Fruit fly (Drosophila melanogaster) whole organism, embryonic: ENCODE measurements around the gene CG14406.

ENCODE experiments used
- BEAF-32 ChIP-seq: fragments of 200-800 bp; sonication (Bioruptor generic); optimal IDR thresholded peaks from 3 replicates; lab custom pipeline; 2017; ENCODE audit warnings: missing biosample characterization, missing genetic modification characterization, mild to moderate bottlenecking, moderate library complexity, missing genetic modification reagents
- CG10979 ChIP-seq: fragments of 200-800 bp; sonication (Bioruptor generic); optimal IDR thresholded peaks from 2 replicates; lab custom pipeline; 2018; ENCODE audit warnings: missing biosample characterization, mild to moderate bottlenecking, missing genetic modification characterization, moderate library complexity
- CG11504 ChIP-seq: fragments of 200-800 bp; sonication (Bioruptor generic); optimal IDR thresholded peaks from 3 replicates; lab custom pipeline; 2019; ENCODE audit warnings: missing biosample characterization, mild to moderate bottlenecking, missing genetic modification characterization, moderate library complexity
- CG12299 ChIP-seq: fragments of 200-800 bp; sonication (Bioruptor generic); optimal IDR thresholded peaks from 2 replicates; lab custom pipeline; 2018; ENCODE audit warnings: missing biosample characterization, mild to moderate bottlenecking, missing genetic modification characterization
- CG12659 ChIP-seq: fragments of 200-800 bp; sonication (Bioruptor generic); optimal IDR thresholded peaks from 3 replicates; lab custom pipeline; 2017; ENCODE audit warnings: mild to moderate bottlenecking, missing biosample characterization, missing genetic modification reagents, missing genetic modification characterization
- CG13424 ChIP-seq: fragments of 200-800 bp; sonication (Bioruptor generic); optimal IDR thresholded peaks from 2 replicates; lab custom pipeline; 2019; ENCODE audit warnings: missing biosample characterization, mild to moderate bottlenecking, missing genetic modification characterization, moderate library complexity
- CG13894 ChIP-seq: fragments of 200-800 bp; sonication (Bioruptor generic); optimal IDR thresholded peaks from 3 replicates; lab custom pipeline; 2018; ENCODE audit warnings: missing biosample characterization, mild to moderate bottlenecking, missing genetic modification characterization, moderate library complexity
- CG1602 ChIP-seq: fragments of 200-800 bp; sonication (Bioruptor generic); optimal IDR thresholded peaks from 3 replicates; lab custom pipeline; 2016; ENCODE audit warnings: missing biosample characterization, missing genetic modification characterization
- CG17328 ChIP-seq: fragments of 200-800 bp; sonication (Bioruptor generic); IDR thresholded peaks from 2 replicates; pipeline ENCODE4 v1.3.6; 2022; ENCODE audit warnings: missing biosample characterization, missing genetic modification characterization
- CG31224 ChIP-seq: fragments of 200-800 bp; sonication (Bioruptor generic); IDR thresholded peaks from 2 replicates; pipeline ENCODE4 v1.3.6; 2022; ENCODE audit warnings: missing biosample characterization, missing genetic modification characterization
- CG31441 ChIP-seq: fragments of 200-800 bp; sonication (Bioruptor generic); IDR thresholded peaks from 2 replicates; pipeline ENCODE4 v1.3.6; 2022; ENCODE audit warnings: missing biosample characterization, missing genetic modification characterization
- CG4328 ChIP-seq: fragments of 200-800 bp; sonication (Bioruptor generic); optimal IDR thresholded peaks from 3 replicates; lab custom pipeline; 2017; ENCODE audit warnings: missing biosample characterization, missing genetic modification reagents, missing genetic modification characterization
- CG4360 ChIP-seq: fragments of 200-800 bp; sonication (Bioruptor generic); IDR thresholded peaks from 2 replicates; pipeline ENCODE4 v1.3.6; 2022; ENCODE audit warnings: missing biosample characterization, missing genetic modification characterization
- CG4404 ChIP-seq: fragments of 200-800 bp; sonication (Bioruptor generic); IDR thresholded peaks from 2 replicates; pipeline ENCODE4 v1.3.6; 2022; ENCODE audit warnings: missing biosample characterization, missing genetic modification characterization
- CG6654 ChIP-seq: fragments of 200-800 bp; sonication (Bioruptor generic); optimal IDR thresholded peaks from 2 replicates; lab custom pipeline; 2017; ENCODE audit warnings: missing biosample characterization, mild to moderate bottlenecking, missing genetic modification characterization
- CG7745 ChIP-seq: fragments of 200-800 bp; sonication (Bioruptor generic); optimal IDR thresholded peaks from 2 replicates; lab custom pipeline; 2018; ENCODE audit warnings: missing biosample characterization, mild to moderate bottlenecking, missing genetic modification characterization, moderate library complexity
- CG7839 ChIP-seq: fragments of 200-800 bp; sonication (Bioruptor generic); optimal IDR thresholded peaks from 3 replicates; lab custom pipeline; 2018; ENCODE audit warnings: missing biosample characterization, mild to moderate bottlenecking, missing genetic modification characterization, moderate library complexity
- CG9817 ChIP-seq: fragments of 200-800 bp; sonication (Bioruptor generic); optimal IDR thresholded peaks from 2 replicates; lab custom pipeline; 2018; ENCODE audit warnings: missing biosample characterization, mild to moderate bottlenecking, missing genetic modification characterization, moderate library complexity
- Dll ChIP-seq: fragments of 200-800 bp; sonication (Bioruptor generic); IDR thresholded peaks from 4 replicates; pipeline ENCODE4 v1.3.6; 2022; ENCODE audit warnings: missing biosample characterization, missing genetic modification characterization; ENCODE audit not compliant: partially characterized antibody
- Hmx ChIP-seq: fragments of 200-800 bp; sonication (Bioruptor generic); optimal IDR thresholded peaks from 2 replicates; lab custom pipeline; 2016; ENCODE audit warnings: missing biosample characterization, missing genetic modification characterization
- Lim3 ChIP-seq: fragments of 200-800 bp; sonication (Bioruptor generic); IDR thresholded peaks from 2 replicates; pipeline ENCODE4 v1.3.6; 2022; ENCODE audit warnings: missing biosample characterization, missing genetic modification characterization
- Mad ChIP-seq: fragments of 200-800 bp; sonication (Bioruptor generic); optimal IDR thresholded peaks from 2 replicates; lab custom pipeline; 2016; ENCODE audit warnings: missing biosample characterization, missing genetic modification characterization
- NC2α ChIP-seq: fragments of 200-800 bp; sonication (Bioruptor generic); optimal IDR thresholded peaks from 2 replicates; lab custom pipeline; 2016; ENCODE audit warnings: missing biosample characterization, missing genetic modification characterization
- Xrp1 ChIP-seq: fragments of 200-800 bp; sonication (Bioruptor generic); IDR thresholded peaks from 2 replicates; pipeline ENCODE4 v1.3.6; 2022; ENCODE audit warnings: missing biosample characterization, missing genetic modification characterization
- aop ChIP-seq: fragments of 200-800 bp; sonication (Bioruptor generic); IDR thresholded peaks from 2 replicates; pipeline ENCODE4 v1.3.6; 2022; ENCODE audit warnings: missing biosample characterization, missing genetic modification characterization
- br ChIP-seq: fragments of >200 bp; optimal IDR thresholded peaks from 2 replicates; lab custom pipeline; 2017
- caup ChIP-seq: fragments of 200-800 bp; sonication (Bioruptor generic); optimal IDR thresholded peaks from 3 replicates; lab custom pipeline; 2017; ENCODE audit warnings: missing biosample characterization, mild to moderate bottlenecking, missing genetic modification characterization, moderate library complexity; ENCODE audit not compliant: severe bottlenecking
- chif ChIP-seq, 2 experiments: fragments of 200-800 bp; sonication (Bioruptor generic); optimal IDR thresholded peaks; 3 replicates each; lab custom pipeline; 2016; ENCODE audit warnings: missing biosample characterization in 2 of 2, missing genetic modification characterization in 2 of 2
- chinmo ChIP-seq: fragments of 200-800 bp; sonication (Bioruptor generic); IDR thresholded peaks from 4 replicates; pipeline ENCODE4 v1.3.6; 2022; ENCODE audit warnings: missing biosample characterization, missing genetic modification characterization; ENCODE audit not compliant: partially characterized antibody
- croc ChIP-seq: fragments of 200-800 bp; sonication (Bioruptor generic); conservative IDR thresholded peaks from 3 replicates; pipeline ENCODE4 v1.3.6; 2022; ENCODE audit warnings: missing biosample characterization, missing genetic modification characterization
- da ChIP-seq: fragments of 200-800 bp; sonication (Bioruptor generic); optimal IDR thresholded peaks from 2 replicates; lab custom pipeline; 2016; ENCODE audit warnings: missing biosample characterization, missing genetic modification characterization
- dysf ChIP-seq: fragments of 200-800 bp; sonication (Bioruptor generic); IDR thresholded peaks from 3 replicates; pipeline ENCODE4 v1.3.6; 2022; ENCODE audit warnings: missing biosample characterization, missing genetic modification characterization
- h ChIP-seq: fragments of >200 bp; optimal IDR thresholded peaks from 2 replicates; lab custom pipeline; 2017
- ham ChIP-seq: fragments of 200-800 bp; sonication (Bioruptor generic); IDR thresholded peaks from 2 replicates; pipeline ENCODE4 v1.3.6; 2022; ENCODE audit warnings: missing biosample characterization, missing genetic modification characterization
- hb ChIP-seq: fragments of 200-800 bp; sonication (Bioruptor generic); IDR thresholded peaks from 3 replicates; pipeline ENCODE4 v1.3.6; 2022; ENCODE audit warnings: missing biosample characterization, missing genetic modification characterization; ENCODE audit not compliant: partially characterized antibody
- ken ChIP-seq: fragments of 200-800 bp; sonication (Bioruptor generic); IDR thresholded peaks from 3 replicates; pipeline ENCODE4 v1.3.6; 2022; ENCODE audit warnings: missing biosample characterization, missing genetic modification characterization
- lov ChIP-seq, 2 experiments: fragments of 200-800 bp in 1 of 2; fragments of >200 bp in 1 of 2; sonication (Bioruptor generic) in 1 of 2; IDR thresholded peaks in 1 of 2; optimal IDR thresholded peaks in 1 of 2; 2 replicates in 1 of 2; 3 replicates in 1 of 2; pipeline versions ENCODE4 v1.3.6 to Lab custom; 2017 to 2022; ENCODE audit warnings: missing biosample characterization in 1 of 2, missing genetic modification characterization in 1 of 2
- prd ChIP-seq, 3 experiments: fragments of >200 bp in 2 of 3; fragments of 200-800 bp in 1 of 3; sonication (Bioruptor generic) in 1 of 3; optimal IDR thresholded peaks in 2 of 3; IDR thresholded peaks in 1 of 3; 2 replicates in 2 of 3; 3 replicates in 1 of 3; pipeline versions ENCODE4 v1.3.6 to Lab custom; 2017 to 2022; ENCODE audit warnings: missing biosample characterization in 1 of 3, missing genetic modification characterization in 1 of 3
- psq ChIP-seq: fragments of 200-800 bp; sonication (Bioruptor generic); optimal IDR thresholded peaks from 2 replicates; lab custom pipeline; 2017; ENCODE audit warnings: missing biosample characterization, missing genetic modification characterization
- salm ChIP-seq: fragments of 200-800 bp; sonication (Bioruptor generic); optimal IDR thresholded peaks from 2 replicates; lab custom pipeline; 2018; ENCODE audit warnings: missing biosample characterization, mild to moderate bottlenecking, missing genetic modification characterization
- schlank ChIP-seq: fragments of 200-800 bp; sonication (Bioruptor generic); optimal IDR thresholded peaks from 2 replicates; lab custom pipeline; 2018; ENCODE audit warnings: missing biosample characterization, mild to moderate bottlenecking, missing genetic modification characterization
- scrt ChIP-seq: fragments of 200-800 bp; sonication (Bioruptor generic); optimal IDR thresholded peaks from 2 replicates; lab custom pipeline; 2018; ENCODE audit warnings: missing biosample characterization, mild to moderate bottlenecking, missing genetic modification characterization, moderate library complexity
- so ChIP-seq: fragments of 200-800 bp; sonication (Bioruptor generic); IDR thresholded peaks from 3 replicates; pipeline ENCODE4 v1.3.6; 2022; ENCODE audit warnings: missing biosample characterization, missing genetic modification characterization
- tll ChIP-seq, 2 experiments: fragments of 200-800 bp in 1 of 2; fragments of >200 bp in 1 of 2; sonication (Bioruptor generic) in 1 of 2; optimal IDR thresholded peaks; 2 replicates each; lab custom pipeline; 2017 to 2019; ENCODE audit warnings: missing biosample characterization in 2 of 2, missing genetic modification characterization in 2 of 2, mild to moderate bottlenecking in 1 of 2, moderate library complexity in 1 of 2
- tup ChIP-seq: fragments of 200-800 bp; sonication (Bioruptor generic); optimal IDR thresholded peaks from 2 replicates; lab custom pipeline; 2016; ENCODE audit warnings: missing biosample characterization, mild to moderate bottlenecking, missing genetic modification characterization, moderate library complexity
- twi ChIP-seq: fragments of 200-800 bp; optimal IDR thresholded peaks from 2 replicates; lab custom pipeline; 2019; ENCODE audit warnings: missing biosample characterization, mild to moderate bottlenecking, missing genetic modification characterization, moderate library complexity
- wdn ChIP-seq: fragments of 200-800 bp; sonication (Bioruptor generic); IDR thresholded peaks from 2 replicates; pipeline ENCODE4 v1.3.6; 2022; ENCODE audit warnings: missing biosample characterization, missing genetic modification characterization
- wor ChIP-seq: fragments of 200-800 bp; sonication (Bioruptor generic); IDR thresholded peaks from 2 replicates; pipeline ENCODE4 v1.3.6; 2022; ENCODE audit warnings: missing biosample characterization, missing genetic modification characterization
- yki ChIP-seq: fragments of >200 bp; optimal IDR thresholded peaks from 3 replicates; lab custom pipeline; 2018

Gene CG14406

DNA sequence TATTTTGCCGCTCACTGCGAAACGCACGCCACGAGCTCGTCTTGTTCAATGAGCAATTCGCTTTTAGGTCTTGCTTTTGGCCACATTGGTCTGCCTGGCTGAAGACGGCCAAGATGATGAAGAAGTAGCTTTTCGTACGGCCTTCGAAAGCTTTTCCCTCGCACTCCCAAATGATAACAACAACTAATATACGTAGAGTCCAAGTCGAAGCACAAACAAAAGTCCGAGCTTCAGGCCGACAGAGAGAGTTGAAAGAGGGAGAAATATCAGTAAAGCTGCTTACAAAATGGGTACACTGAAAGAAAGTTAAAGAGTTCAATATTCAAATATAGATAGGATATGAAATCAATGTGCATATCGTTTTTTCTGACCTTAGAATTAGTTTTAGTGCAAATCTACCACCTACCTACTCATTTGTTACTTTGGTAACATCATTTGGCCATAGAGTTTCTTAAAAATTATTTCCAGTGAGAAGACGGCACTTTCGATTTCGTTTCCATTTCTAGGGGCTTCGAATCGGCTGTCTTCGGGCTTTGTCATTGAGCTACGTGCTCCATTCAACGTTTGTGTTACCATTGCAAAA lies 28.0 kb downstream of the CG14406 start, which contains the start of the genes CG45064 and CG45065 (continued):
- TF ChIP-seq ken (GFP tag; lab: Robert Waterston, UW) (peak; percentile 86), CG11504 (tag; lab: Kevin White, UChicago) (peak; percentile 92), NC2α (GFP tag; lab: Kevin White, UChicago) (peak; percentile 41), CG31441 (GFP tag; lab: Robert Waterston, UW) (peak; percentile 95), Hmx (GFP tag; lab: Kevin White, UChicago) (peak; percentile 57), br (lab: Kevin White, UChicago) (no peak), tll (GFP tag; optimal IDR thresholded peaks at IDR 0.05; lab: Kevin White, UChicago) (no peak), croc (peak; percentile 74), CG7745 (no peak), yki (no peak), tup (GFP tag; lab: Kevin White, UChicago) (peak; percentile 27), salm (tag; lab: Kevin White, UChicago) (peak; percentile 79), chif (GFP tag; optimal IDR thresholded peaks at IDR 0.05; lab: Kevin White, UChicago) (peak; percentile 70 to 84), da (GFP tag; lab: Kevin White, UChicago) (peak; percentile 55), CG12299 (tag; lab: Kevin White, UChicago) (peak; percentile 22), CG31224 (GFP tag; lab: Robert Waterston, UW) (peak; percentile 37; the same call in 1 of the 2 replicates), scrt (GFP tag; lab: Kevin White, UChicago) (peak; percentile 69), lov (optimal IDR thresholded peaks at IDR 0.05; lab: Kevin White, UChicago) (no peak), lov (GFP tag; IDR thresholded peaks at IDR 0.05; lab: Robert Waterston, UW) (no peak; the same call in 1 of the 3 replicates), schlank (tag; lab: Kevin White, UChicago) (no peak), ham (GFP tag; lab: Robert Waterston, UW) (no peak), CG13424 (tag; lab: Kevin White, UChicago) (peak; percentile 88), CG4404 (GFP tag; lab: Robert Waterston, UW) (peak; percentile 24; the same call in 1 of the 2 replicates), so (GFP tag; lab: Robert Waterston, UW) (peak; percentile 81; the same call in 2 of the 3 replicates), hb (GFP tag; lab: Robert Waterston, UW) (no peak), prd (optimal IDR thresholded peaks at IDR 0.05; lab: Kevin White, UChicago) (no peak), prd (GFP tag; IDR thresholded peaks at IDR 0.05; lab: Robert Waterston, UW) (peak; percentile 84), wor (GFP tag; lab: Robert Waterston, UW) (peak; percentile 86), Lim3 (GFP tag; lab: Robert Waterston, UW) (peak; percentile 68), CG1602 (GFP tag; lab: Kevin White, UChicago) (peak; percentile 71), CG7839 (tag; lab: Kevin White, UChicago) (peak; percentile 89), CG4360 (GFP tag; lab: Robert Waterston, UW) (peak; percentile 48; the same call in 1 of the 2 replicates), CG10979 (peak; percentile 87), psq (GFP tag; lab: Kevin White, UChicago) (peak; percentile 64), Dll (GFP tag; lab: Robert Waterston, UW) (no peak), Xrp1 (GFP tag; lab: Robert Waterston, UW) (peak; percentile 87), CG9817 (tag; lab: Kevin White, UChicago) (peak; percentile 67), CG6654 (GFP tag; lab: Kevin White, UChicago) (peak; percentile 70), CG13894 (no peak), BEAF-32 (GFP tag; lab: Kevin White, UChicago) (no peak), CG4328 (GFP tag; lab: Kevin White, UChicago) (peak; percentile 36), twi (tag; lab: Kevin White, UChicago) (peak; percentile 61), h (lab: Kevin White, UChicago) (no peak), caup (GFP tag; lab: Kevin White, UChicago) (peak; percentile 61), aop (peak; percentile 41; the same call in 1 of the 2 replicates), wdn (GFP tag; lab: Robert Waterston, UW) (peak; percentile 56), CG17328 (GFP tag; lab: Robert Waterston, UW) (peak; percentile 87), Mad (GFP tag; lab: Kevin White, UChicago) (peak; percentile 8), chinmo (no peak), CG12659 (GFP tag; lab: Kevin White, UChicago) (peak; percentile 71), dysf (GFP tag; lab: Robert Waterston, UW) (peak; percentile 84)
